Fruit fly (Drosophila melanogaster): ENCODE measurements around the gene CG17141.

The CG17141 gene

dm6 chr3R:22733751-22734150 lies 13.6 kb downstream of the CG17141 start, which contains the start of gene Takl2:
Gene Takl2, minus strand, starts transcription at chr3R:22733851.
- no peak for TF ChIP-seq CG3163 (GFP tag; optimal IDR thresholded peaks at IDR 0.05)
- TF ChIP-seq CG8089 (GFP tag; optimal IDR thresholded peaks at IDR 0.05) = no peak
- TF ChIP-seq otp (GFP tag; IDR thresholded peaks at IDR 0.05) = no peak
- no peak for TF ChIP-seq bowl (GFP tag; IDR thresholded peaks at IDR 0.05)
- TF ChIP-seq gcm (GFP tag; optimal IDR thresholded peaks at IDR 0.05) = no peak
- no peak for TF ChIP-seq Nf-YC (tag; optimal IDR thresholded peaks at IDR 0.05)
- no peak for TF ChIP-seq CG6175 (GFP tag; IDR thresholded peaks at IDR 0.05)
- no peak for TF ChIP-seq CG6654 (GFP tag; optimal IDR thresholded peaks at IDR 0.05)
- TF ChIP-seq Bdp1 (GFP tag; optimal IDR thresholded peaks at IDR 0.05) = no peak

DNA sequence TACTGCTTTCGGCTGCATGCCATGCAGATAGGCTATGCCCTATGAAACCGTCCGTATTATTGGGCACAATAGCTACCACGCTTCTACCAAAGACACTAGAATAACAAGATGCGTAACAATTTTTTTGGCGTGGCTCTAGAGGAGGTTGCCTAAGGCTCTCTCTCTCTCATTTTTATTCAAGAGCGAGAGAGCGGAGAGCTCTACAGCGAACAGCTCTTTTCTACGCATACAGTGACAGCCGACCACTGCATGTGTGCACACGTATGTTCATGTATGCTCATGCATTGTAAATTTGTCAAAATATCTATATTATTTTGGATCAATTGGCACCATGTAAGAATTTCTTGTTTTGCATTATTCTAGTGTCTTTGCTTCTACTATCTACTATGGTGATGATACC lies 14.4 kb downstream of the CG17141 start:
- TF ChIP-seq Trl (optimal IDR thresholded peaks at IDR 0.05) = peak; percentile 58 to 66
- TF ChIP-seq Trl (GFP tag; optimal IDR thresholded peaks at IDR 0.05) = no peak
- TF ChIP-seq btn (GFP tag; optimal IDR thresholded peaks at IDR 0.05) = no peak
- TF ChIP-seq H2.0 (GFP tag; IDR thresholded peaks at IDR 0.05) = no peak
- TF ChIP-seq CG4820 (GFP tag; optimal IDR thresholded peaks at IDR 0.05) = no peak
- TF ChIP-seq trem (tag; optimal IDR thresholded peaks at IDR 0.05) = no peak
- no peak for TF ChIP-seq dm (GFP tag; optimal IDR thresholded peaks at IDR 0.05)
- no peak for TF ChIP-seq rib (GFP tag; IDR thresholded peaks at IDR 0.05)
- TF ChIP-seq pros (GFP tag; optimal IDR thresholded peaks at IDR 0.05) = no peak
- 0 out of 2 replicates have a peak, but pooled peaks have one; percentile 17 for TF ChIP-seq tna (GFP tag; IDR thresholded peaks at IDR 0.05; ENCODE audit: partially characterized antibody)
- no peak for TF ChIP-seq CG6683 (GFP tag; optimal IDR thresholded peaks at IDR 0.05)
- no peak for TF ChIP-seq CG1647 (GFP tag; optimal IDR thresholded peaks at IDR 0.05)
- no peak for TF ChIP-seq CG17385 (GFP tag; optimal IDR thresholded peaks at IDR 0.05)
- no peak for TF ChIP-seq NC2β (GFP tag; optimal IDR thresholded peaks at IDR 0.05)
- no peak for TF ChIP-seq CTCF (GFP tag; optimal IDR thresholded peaks at IDR 0.05)
- TF ChIP-seq sim (GFP tag; IDR thresholded peaks at IDR 0.05) = no peak
- peak; percentile 53 for TF ChIP-seq cg (GFP tag; optimal IDR thresholded peaks at IDR 0.05)
- TF ChIP-seq ab (GFP tag; optimal IDR thresholded peaks at IDR 0.05) = no peak
- TF ChIP-seq CG14667 (GFP tag; IDR thresholded peaks at IDR 0.05) = no peak

- no peak for TF ChIP-seq CG42726 (GFP tag; IDR thresholded peaks at IDR 0.05; ENCODE audit: partially characterized antibody)
- TF ChIP-seq bowl (GFP tag; IDR thresholded peaks at IDR 0.05) = no peak
- TF ChIP-seq CG3995 (GFP tag; optimal IDR thresholded peaks at IDR 0.05) = no peak
- TF ChIP-seq CG7357 (GFP tag; IDR thresholded peaks at IDR 0.05) = no peak
- no peak for TF ChIP-seq az2 (GFP tag; optimal IDR thresholded peaks at IDR 0.05)
- TF ChIP-seq exex (tag; optimal IDR thresholded peaks at IDR 0.05) = no peak
- TF ChIP-seq ara (GFP tag; IDR thresholded peaks at IDR 0.05) = peak; percentile 41; the same call in 1 of the 2 replicates
- no peak for TF ChIP-seq B-H2 (GFP tag; optimal IDR thresholded peaks at IDR 0.05)
- TF ChIP-seq unpg (GFP tag; optimal IDR thresholded peaks at IDR 0.05) = no peak
- no peak for TF ChIP-seq CG31441 (GFP tag; IDR thresholded peaks at IDR 0.05)
- TF ChIP-seq CG14965 (GFP tag; optimal IDR thresholded peaks at IDR 0.05; ENCODE audit: borderline replicate concordance) = no peak
- TF ChIP-seq CG18262 (tag; optimal IDR thresholded peaks at IDR 0.05) = peak; percentile 25
- TF ChIP-seq Oli (tag; optimal IDR thresholded peaks at IDR 0.05) = peak; percentile 7
- no peak for TF ChIP-seq CG2678 (tag; optimal IDR thresholded peaks at IDR 0.05)
- no peak for TF ChIP-seq CG12744 (GFP tag; optimal IDR thresholded peaks at IDR 0.05)
- TF ChIP-seq sug (tag; optimal IDR thresholded peaks at IDR 0.05) = no peak
- no peak for TF ChIP-seq chm (GFP tag; IDR thresholded peaks at IDR 0.05)
- no peak for TF ChIP-seq CG17912 (GFP tag; optimal IDR thresholded peaks at IDR 0.05)
- TF ChIP-seq Oaz (GFP tag; IDR thresholded peaks at IDR 0.05) = no peak
- TF ChIP-seq Max (GFP tag; optimal IDR thresholded peaks at IDR 0.05) = no peak
- peak; percentile 74 for TF ChIP-seq Drgx (GFP tag; IDR thresholded peaks at IDR 0.05)
- TF ChIP-seq sd (tag; optimal IDR thresholded peaks at IDR 0.05) = peak; percentile 17
- no peak for TF ChIP-seq zen2 (GFP tag; IDR thresholded peaks at IDR 0.05; ENCODE audit: partially characterized antibody)
- no peak for TF ChIP-seq CG12155 (GFP tag; optimal IDR thresholded peaks at IDR 0.05)
- peak; percentile 66 for TF ChIP-seq stc (GFP tag; IDR thresholded peaks at IDR 0.05)
Observed at dm6 chr3R:22727857-22728256, 19.5 kb downstream of the CG17141 start.
